Fruit fly (Drosophila melanogaster) whole organism, embryonic: ENCODE results near the gene Nak.

ENCODE experiments used
- Abd-B ChIP-seq: fragments of 200-800 bp; sonication (Bioruptor generic); optimal IDR thresholded peaks from 2 replicates; lab custom pipeline; 2018; ENCODE audit warnings: missing biosample characterization, mild to moderate bottlenecking, missing genetic modification characterization, moderate library complexity
- Ada2b ChIP-seq: fragments of 200-800 bp; sonication (Bioruptor generic); IDR thresholded peaks from 2 replicates; pipeline ENCODE4 v1.3.6; 2022; ENCODE audit warnings: missing biosample characterization, missing genetic modification characterization
- Atf6 ChIP-seq: fragments of 200-800 bp; sonication (Bioruptor generic); IDR thresholded peaks from 2 replicates; pipeline ENCODE4 v1.3.6; 2022; ENCODE audit warnings: missing biosample characterization, missing genetic modification characterization
- CG11560 ChIP-seq: fragments of 200-800 bp; sonication (Bioruptor generic); IDR thresholded peaks from 3 replicates; pipeline ENCODE4 v1.3.6; 2022; ENCODE audit warnings: missing biosample characterization, missing genetic modification characterization
- CG11695 ChIP-seq: fragments of 200-800 bp; sonication (Bioruptor generic); IDR thresholded peaks from 3 replicates; pipeline ENCODE4 v1.3.6; 2022; ENCODE audit warnings: missing biosample characterization, missing genetic modification characterization
- CG12071 ChIP-seq: fragments of 200-800 bp; sonication (Bioruptor generic); optimal IDR thresholded peaks from 3 replicates; lab custom pipeline; 2018; ENCODE audit warnings: missing biosample characterization, mild to moderate bottlenecking, missing genetic modification characterization
- CG12299 ChIP-seq: fragments of 200-800 bp; sonication (Bioruptor generic); optimal IDR thresholded peaks from 2 replicates; lab custom pipeline; 2018; ENCODE audit warnings: missing biosample characterization, mild to moderate bottlenecking, missing genetic modification characterization
- CG13287 ChIP-seq: fragments of 200-800 bp; sonication (Bioruptor generic); IDR thresholded peaks from 2 replicates; pipeline ENCODE4 v1.3.6; 2022; ENCODE audit warnings: missing biosample characterization, missing genetic modification characterization; ENCODE audit not compliant: partially characterized antibody
- CG15011 ChIP-seq: fragments of 200-800 bp; sonication (Bioruptor generic); optimal IDR thresholded peaks from 3 replicates; lab custom pipeline; 2018; ENCODE audit warnings: missing biosample characterization, mild to moderate bottlenecking, missing genetic modification characterization
- CG15514 ChIP-seq: fragments of 200-800 bp; sonication (Bioruptor generic); optimal IDR thresholded peaks from 3 replicates; lab custom pipeline; 2017; ENCODE audit warnings: missing biosample characterization, missing genetic modification characterization, mild to moderate bottlenecking, moderate library complexity, missing genetic modification reagents
- CG17359 ChIP-seq: fragments of 200-800 bp; sonication (Bioruptor generic); optimal IDR thresholded peaks from 3 replicates; lab custom pipeline; 2018; ENCODE audit warnings: missing biosample characterization, mild to moderate bottlenecking, missing genetic modification characterization, moderate library complexity
- CG17612 ChIP-seq: fragments of 200-800 bp; sonication (Bioruptor generic); IDR thresholded peaks from 2 replicates; pipeline ENCODE4 v1.3.6; 2022; ENCODE audit warnings: missing biosample characterization, missing genetic modification characterization
- CG17829 ChIP-seq: fragments of 200-800 bp; optimal IDR thresholded peaks from 2 replicates; lab custom pipeline; 2019; ENCODE audit warnings: missing biosample characterization, mild to moderate bottlenecking, missing genetic modification characterization, moderate library complexity
- CG18599 ChIP-seq: fragments of 200-800 bp; sonication (Bioruptor generic); optimal IDR thresholded peaks from 3 replicates; lab custom pipeline; 2017; ENCODE audit warnings: missing biosample characterization, missing genetic modification characterization, mild to moderate bottlenecking, moderate library complexity, missing genetic modification reagents
- CG18619 ChIP-seq: fragments of 200-800 bp; sonication (Bioruptor generic); optimal IDR thresholded peaks from 3 replicates; lab custom pipeline; 2017; ENCODE audit warnings: missing biosample characterization, mild to moderate bottlenecking, missing genetic modification characterization
- CG2712 ChIP-seq: fragments of 200-800 bp; optimal IDR thresholded peaks from 3 replicates; lab custom pipeline; 2019; ENCODE audit warnings: missing biosample characterization, mild to moderate bottlenecking, missing genetic modification characterization, moderate library complexity
- CG3065 ChIP-seq: fragments of 200-800 bp; sonication (Bioruptor generic); optimal IDR thresholded peaks from 2 replicates; lab custom pipeline; 2016; ENCODE audit warnings: missing biosample characterization, missing genetic modification characterization
- CG32767 ChIP-seq: fragments of 200-800 bp; sonication (Bioruptor generic); IDR thresholded peaks from 2 replicates; pipeline ENCODE4 v1.3.6; 2022; ENCODE audit warnings: missing biosample characterization, missing genetic modification characterization
- CG3281 ChIP-seq: fragments of 200-800 bp; sonication (Bioruptor generic); optimal IDR thresholded peaks from 3 replicates; lab custom pipeline; 2017; ENCODE audit warnings: missing biosample characterization, mild to moderate bottlenecking, missing genetic modification characterization
- CG3407 ChIP-seq: fragments of 200-800 bp; sonication (Bioruptor generic); optimal IDR thresholded peaks from 2 replicates; lab custom pipeline; 2018; ENCODE audit warnings: missing biosample characterization, mild to moderate bottlenecking, missing genetic modification characterization
- CG4730 ChIP-seq: fragments of 200-800 bp; sonication (Bioruptor generic); IDR thresholded peaks from 2 replicates; pipeline ENCODE4 v1.3.6; 2022; ENCODE audit warnings: missing biosample characterization, missing genetic modification characterization
- CG5245 ChIP-seq: fragments of 200-800 bp; sonication (Bioruptor generic); optimal IDR thresholded peaks from 3 replicates; lab custom pipeline; 2016; ENCODE audit warnings: missing biosample characterization, missing genetic modification characterization
- CG6689 ChIP-seq: fragments of 200-800 bp; sonication (Bioruptor generic); IDR thresholded peaks from 2 replicates; pipeline ENCODE4 v1.3.6; 2022; ENCODE audit warnings: missing biosample characterization, missing genetic modification characterization
- CG7372 ChIP-seq: fragments of 200-800 bp; sonication (Bioruptor generic); IDR thresholded peaks from 2 replicates; pipeline ENCODE4 v1.3.6; 2022; ENCODE audit warnings: missing biosample characterization, missing genetic modification characterization
- CG7745 ChIP-seq: fragments of 200-800 bp; sonication (Bioruptor generic); optimal IDR thresholded peaks from 2 replicates; lab custom pipeline; 2018; ENCODE audit warnings: missing biosample characterization, mild to moderate bottlenecking, missing genetic modification characterization, moderate library complexity
- CG8388 ChIP-seq: fragments of 200-800 bp; sonication (Bioruptor generic); optimal IDR thresholded peaks from 2 replicates; lab custom pipeline; 2019; ENCODE audit warnings: missing biosample characterization, mild to moderate bottlenecking, missing genetic modification characterization, moderate library complexity
- D19B ChIP-seq: fragments of 200-800 bp; sonication (Bioruptor generic); optimal IDR thresholded peaks from 2 replicates; lab custom pipeline; 2017; ENCODE audit warnings: missing biosample characterization, mild to moderate bottlenecking, missing genetic modification characterization
- Dip2 ChIP-seq: fragments of 200-800 bp; sonication (Bioruptor generic); IDR thresholded peaks from 2 replicates; pipeline ENCODE4 v1.3.6; 2022; ENCODE audit warnings: missing biosample characterization, missing genetic modification characterization
- Drgx ChIP-seq: fragments of 200-800 bp; sonication (Bioruptor generic); IDR thresholded peaks from 2 replicates; pipeline ENCODE4 v1.3.6; 2022; ENCODE audit warnings: missing biosample characterization, missing genetic modification characterization
- Fer3 ChIP-seq: fragments of 200-800 bp; sonication (Bioruptor generic); optimal IDR thresholded peaks from 2 replicates; lab custom pipeline; 2018; ENCODE audit warnings: missing biosample characterization, mild to moderate bottlenecking, missing genetic modification characterization, moderate library complexity
- HHEX ChIP-seq: fragments of 200-800 bp; sonication (Bioruptor generic); optimal IDR thresholded peaks from 3 replicates; lab custom pipeline; 2017; ENCODE audit warnings: missing biosample characterization, mild to moderate bottlenecking, missing genetic modification characterization, missing genetic modification reagents
- MBD-R2 ChIP-seq: fragments of 200-800 bp; sonication (Bioruptor generic); IDR thresholded peaks from 2 replicates; pipeline ENCODE4 v1.3.6; 2022; ENCODE audit warnings: missing biosample characterization, missing genetic modification characterization
- Meics ChIP-seq: fragments of 200-800 bp; sonication (Bioruptor generic); optimal IDR thresholded peaks from 2 replicates; lab custom pipeline; 2017; ENCODE audit warnings: missing biosample characterization, mild to moderate bottlenecking, missing genetic modification characterization
- Sry-δ ChIP-seq: fragments of 200-800 bp; sonication (Bioruptor generic); optimal IDR thresholded peaks from 2 replicates; lab custom pipeline; 2016; ENCODE audit warnings: missing biosample characterization, missing genetic modification characterization
- Taf1 ChIP-seq: fragments of 200-800 bp; sonication (Bioruptor generic); IDR thresholded peaks from 2 replicates; pipeline ENCODE4 v1.3.6; 2022; ENCODE audit warnings: missing biosample characterization, missing genetic modification characterization
- ac ChIP-seq: fragments of 200-800 bp; sonication (Bioruptor generic); optimal IDR thresholded peaks from 3 replicates; lab custom pipeline; 2017; ENCODE audit warnings: missing biosample characterization, mild to moderate bottlenecking, missing genetic modification characterization
- bsh ChIP-seq, 2 experiments: fragments of 200-800 bp; sonication (Bioruptor generic); optimal IDR thresholded peaks; 2 replicates each; lab custom pipeline; 2017 to 2018; ENCODE audit warnings: mild to moderate bottlenecking in 2 of 2, missing biosample characterization in 2 of 2, missing genetic modification characterization in 2 of 2, moderate library complexity in 1 of 2
- cg ChIP-seq: fragments of 200-800 bp; sonication (Bioruptor generic); optimal IDR thresholded peaks from 3 replicates; lab custom pipeline; 2019; ENCODE audit warnings: missing biosample characterization, mild to moderate bottlenecking, missing genetic modification characterization, moderate library complexity
- dati ChIP-seq: fragments of 200-800 bp; sonication (Bioruptor generic); IDR thresholded peaks from 2 replicates; pipeline ENCODE4 v1.3.6; 2022; ENCODE audit warnings: missing biosample characterization, missing genetic modification characterization
- dysf ChIP-seq: fragments of 200-800 bp; sonication (Bioruptor generic); IDR thresholded peaks from 3 replicates; pipeline ENCODE4 v1.3.6; 2022; ENCODE audit warnings: missing biosample characterization, missing genetic modification characterization
- ham ChIP-seq: fragments of 200-800 bp; sonication (Bioruptor generic); IDR thresholded peaks from 2 replicates; pipeline ENCODE4 v1.3.6; 2022; ENCODE audit warnings: missing biosample characterization, missing genetic modification characterization
- hkb ChIP-seq, 2 experiments: fragments of 200-800 bp in 1 of 2; fragments of >200 bp in 1 of 2; sonication (Bioruptor generic) in 1 of 2; IDR thresholded peaks in 1 of 2; optimal IDR thresholded peaks in 1 of 2; 2 replicates each; pipeline versions ENCODE4 v1.3.6 to Lab custom; 2017 to 2022; ENCODE audit warnings: missing biosample characterization in 1 of 2, missing genetic modification characterization in 1 of 2
- insv ChIP-seq, 2 experiments: fragments of 200-800 bp; sonication (Bioruptor generic); optimal IDR thresholded peaks; 3 replicates each; lab custom pipeline; 2016 to 2018; ENCODE audit warnings: missing biosample characterization in 2 of 2, missing genetic modification characterization in 2 of 2
- mirr ChIP-seq: fragments of 200-800 bp; sonication (Bioruptor generic); optimal IDR thresholded peaks from 3 replicates; lab custom pipeline; 2018; ENCODE audit warnings: missing biosample characterization, mild to moderate bottlenecking, missing genetic modification characterization
- peb ChIP-seq: fragments of 200-800 bp; sonication (Bioruptor generic); IDR thresholded peaks from 2 replicates; pipeline ENCODE4 v1.3.6; 2022; ENCODE audit warnings: missing biosample characterization, missing genetic modification characterization
- pros ChIP-seq: fragments of 200-800 bp; sonication (Bioruptor generic); optimal IDR thresholded peaks from 3 replicates; lab custom pipeline; 2019; ENCODE audit warnings: missing biosample characterization, mild to moderate bottlenecking, missing genetic modification characterization, moderate library complexity
- shn ChIP-seq: fragments of 200-800 bp; sonication (Bioruptor generic); optimal IDR thresholded peaks from 3 replicates; lab custom pipeline; 2016; ENCODE audit warnings: missing biosample characterization, missing genetic modification characterization
- sisA ChIP-seq: fragments of 200-800 bp; sonication (Bioruptor generic); IDR thresholded peaks from 2 replicates; pipeline ENCODE4 v1.3.6; 2022; ENCODE audit warnings: missing biosample characterization, missing genetic modification characterization
- vnd ChIP-seq: fragments of 200-800 bp; sonication (Bioruptor generic); IDR thresholded peaks from 3 replicates; pipeline ENCODE4 v1.3.6; 2022; ENCODE audit warnings: missing biosample characterization, missing genetic modification characterization; ENCODE audit not compliant: partially characterized antibody
- yki ChIP-seq: fragments of >200 bp; optimal IDR thresholded peaks from 3 replicates; lab custom pipeline; 2018

Gene Nak

DNA sequence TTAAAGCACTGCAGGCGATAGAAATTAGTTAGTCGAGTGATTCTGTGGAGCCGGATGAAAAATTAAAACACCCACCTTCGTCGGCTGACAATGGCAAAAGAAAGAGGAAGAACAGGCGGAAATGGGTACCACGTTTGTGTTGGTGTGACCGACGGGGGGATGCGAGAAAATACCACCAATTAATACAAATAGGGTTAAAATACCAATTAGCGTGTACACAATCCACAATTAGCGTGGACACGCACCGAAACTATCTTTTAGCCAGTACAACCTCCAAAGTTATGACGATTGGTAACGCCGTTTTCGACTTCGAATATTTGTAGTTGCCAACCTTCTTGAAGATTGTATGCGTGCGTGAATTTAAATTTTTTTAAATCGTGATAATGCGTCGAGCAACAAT lies 40.6 kb upstream of the Nak start, which contains the start of gene RpL30:
Gene RpL30 (minus strand): TSS at position 177 of the 400 bp plus-strand sequence.
- TF ChIP-seq CG3281 (GFP tag; lab: Kevin White, UChicago), result peak; percentile 93
- peak; percentile 81 for TF ChIP-seq CG3065 (GFP tag; lab: Kevin White, UChicago)
- TF ChIP-seq CG13287 (GFP tag; lab: Robert Waterston, UW), result peak; percentile 82
- peak; percentile 81 to 82 for TF ChIP-seq bsh (GFP tag; optimal IDR thresholded peaks at IDR 0.05; lab: Kevin White, UChicago)
- peak; percentile 92 for TF ChIP-seq Fer3 (tag; lab: Kevin White, UChicago)
- TF ChIP-seq CG4730, result peak; percentile 17; the same call in 1 of the 2 replicates
- peak; percentile 71 for TF ChIP-seq CG6689 (GFP tag; lab: Robert Waterston, UW)
- TF ChIP-seq insv (GFP tag; optimal IDR thresholded peaks at IDR 0.05; lab: Kevin White, UChicago), result peak in 1 of 2 experiments; percentile 84
- peak; percentile 89 for TF ChIP-seq CG15011 (GFP tag; lab: Kevin White, UChicago)
- peak; percentile 42; the same call in 1 of the 2 replicates for TF ChIP-seq peb
- peak; percentile 79; the same call in 2 of the 3 replicates for TF ChIP-seq CG11560 (tag; lab: Robert Waterston, UW)
- TF ChIP-seq CG5245, result peak; percentile 80
- TF ChIP-seq CG17359, result peak; percentile 88
- no peak for TF ChIP-seq cg (GFP tag; lab: Kevin White, UChicago)
- TF ChIP-seq CG3407 (GFP tag; lab: Kevin White, UChicago), result peak; percentile 90
- no peak for TF ChIP-seq yki (lab: Kevin White, UChicago)
- peak; percentile 63 for TF ChIP-seq hkb (optimal IDR thresholded peaks at IDR 0.05; lab: Kevin White, UChicago)
- TF ChIP-seq hkb (GFP tag; IDR thresholded peaks at IDR 0.05; lab: Robert Waterston, UW), result peak; percentile 93
- TF ChIP-seq CG7372, result peak; percentile 43; the same call in 1 of the 2 replicates
- TF ChIP-seq HHEX, result peak; percentile 95
- TF ChIP-seq CG7745 (tag; lab: Kevin White, UChicago), result peak; percentile 71
- peak; percentile 91 for TF ChIP-seq Atf6 (GFP tag; lab: Robert Waterston, UW)
- peak; percentile 86 for TF ChIP-seq ac (GFP tag; lab: Kevin White, UChicago)
- TF ChIP-seq CG15514 (GFP tag; lab: Kevin White, UChicago), result peak; percentile 96
- peak; percentile 95 for TF ChIP-seq Meics
- peak; percentile 83; the same call in 1 of the 2 replicates for TF ChIP-seq ham (GFP tag; lab: Robert Waterston, UW)
- peak; percentile 56 for TF ChIP-seq CG32767
- TF ChIP-seq CG18619 (GFP tag; lab: Kevin White, UChicago), result peak; percentile 92
- peak; percentile 85 for TF ChIP-seq CG11695 (GFP tag; lab: Robert Waterston, UW)
- TF ChIP-seq vnd (GFP tag; lab: Robert Waterston, UW), result no peak
- TF ChIP-seq CG17612 (GFP tag; lab: Robert Waterston, UW), result peak; percentile 74; the same call in 1 of the 2 replicates
- peak; percentile 82 for TF ChIP-seq CG8388
- peak; percentile 97 for TF ChIP-seq mirr (GFP tag; lab: Kevin White, UChicago)
- TF ChIP-seq Abd-B (GFP tag; lab: Kevin White, UChicago), result peak; percentile 85
- TF ChIP-seq Sry-δ, result peak; percentile 82
- TF ChIP-seq MBD-R2 (GFP tag; lab: Robert Waterston, UW), result peak; percentile 77
- TF ChIP-seq Ada2b (GFP tag; lab: Robert Waterston, UW), result peak; percentile 69
- peak; percentile 95 for TF ChIP-seq CG12071 (GFP tag; lab: Kevin White, UChicago)
- TF ChIP-seq D19B, result peak; percentile 42
- TF ChIP-seq Drgx (GFP tag; lab: Robert Waterston, UW), result peak; percentile 60
- no peak for TF ChIP-seq Dip2 (GFP tag; lab: Robert Waterston, UW)
- peak; percentile 87 for TF ChIP-seq CG2712 (tag; lab: Kevin White, UChicago)
- peak; percentile 87 for TF ChIP-seq shn (GFP tag; lab: Kevin White, UChicago)
- TF ChIP-seq CG18599 (GFP tag; lab: Kevin White, UChicago), result peak; percentile 96
- peak; percentile 84 for TF ChIP-seq dysf (GFP tag; lab: Robert Waterston, UW)
- TF ChIP-seq pros (GFP tag; lab: Kevin White, UChicago), result peak; percentile 31
- TF ChIP-seq sisA (GFP tag; lab: Robert Waterston, UW), result peak; percentile 56
- TF ChIP-seq CG12299 (tag; lab: Kevin White, UChicago), result peak; percentile 92
- peak; percentile 90 for TF ChIP-seq CG17829 (tag; lab: Kevin White, UChicago)
- peak; percentile 37; the same call in 1 of the 2 replicates for TF ChIP-seq Taf1 (GFP tag; lab: Robert Waterston, UW)
- TF ChIP-seq dati (GFP tag; lab: Robert Waterston, UW), result peak; percentile 65
